Fruit fly (Drosophila melanogaster) whole organism, pupa: ENCODE data around the gene Mrm2.

ENCODE experiments used
- CG10348 ChIP-seq: fragments of 200-800 bp; sonication (Bioruptor generic); IDR thresholded peaks from 2 replicates; pipeline ENCODE4 v1.3.6; 2022; ENCODE audit warnings: missing biosample characterization, missing genetic modification characterization
- CG12605 ChIP-seq: fragments of 200-800 bp; sonication (Bioruptor generic); IDR thresholded peaks from 2 replicates; pipeline ENCODE4 v1.3.6; 2022; ENCODE audit warnings: missing biosample characterization, missing genetic modification characterization
- CG13204 ChIP-seq: fragments of 200-800 bp; sonication (Bioruptor generic); optimal IDR thresholded peaks from 2 replicates; lab custom pipeline; 2018; ENCODE audit warnings: missing biosample characterization, mild to moderate bottlenecking, missing genetic modification characterization, moderate library complexity
- CG14655 ChIP-seq: fragments of 200-800 bp; sonication (Bioruptor generic); optimal IDR thresholded peaks from 3 replicates; lab custom pipeline; 2017; ENCODE audit warnings: mild to moderate bottlenecking, missing biosample characterization, missing genetic modification reagents, missing genetic modification characterization
- CG15710 ChIP-seq: fragments of 200-800 bp; sonication (Bioruptor generic); optimal IDR thresholded peaks from 2 replicates; lab custom pipeline; 2018; ENCODE audit warnings: missing biosample characterization, mild to moderate bottlenecking, missing genetic modification characterization, moderate library complexity
- CG17806 ChIP-seq: fragments of 200-800 bp; sonication (Bioruptor generic); optimal IDR thresholded peaks from 2 replicates; lab custom pipeline; 2018; ENCODE audit warnings: missing biosample characterization, mild to moderate bottlenecking, missing genetic modification characterization, moderate library complexity
- CG32121 ChIP-seq: fragments of 200-800 bp; sonication (Bioruptor generic); IDR thresholded peaks from 2 replicates; pipeline ENCODE4 v1.3.6; 2022; ENCODE audit warnings: missing biosample characterization, missing genetic modification characterization
- CG34367 ChIP-seq: fragments of 200-800 bp; sonication (Bioruptor generic); optimal IDR thresholded peaks from 2 replicates; lab custom pipeline; 2018; ENCODE audit warnings: missing biosample characterization, mild to moderate bottlenecking, missing genetic modification characterization
- CG4496 ChIP-seq: fragments of 200-800 bp; sonication (Bioruptor generic); IDR thresholded peaks from 3 replicates; pipeline ENCODE4 v1.3.6; 2022; ENCODE audit warnings: missing biosample characterization, missing genetic modification characterization
- CG8159 ChIP-seq: fragments of 200-800 bp; sonication (Bioruptor generic); optimal IDR thresholded peaks from 3 replicates; lab custom pipeline; 2018; ENCODE audit warnings: missing biosample characterization, mild to moderate bottlenecking, missing genetic modification characterization, moderate library complexity
- CG8301 ChIP-seq: fragments of 200-800 bp; sonication (Bioruptor generic); optimal IDR thresholded peaks from 2 replicates; lab custom pipeline; 2018; ENCODE audit warnings: missing biosample characterization, mild to moderate bottlenecking, missing genetic modification characterization
- CG9948 ChIP-seq: fragments of 200-800 bp; sonication (Bioruptor generic); optimal IDR thresholded peaks from 2 replicates; lab custom pipeline; 2018; ENCODE audit warnings: missing biosample characterization, mild to moderate bottlenecking, missing genetic modification characterization, moderate library complexity
- D1 ChIP-seq: fragments of 200-800 bp; sonication (Bioruptor generic); optimal IDR thresholded peaks from 2 replicates; lab custom pipeline; 2018; ENCODE audit warnings: missing biosample characterization, mild to moderate bottlenecking, missing genetic modification characterization, moderate library complexity
- EcR ChIP-seq: fragments of 200-800 bp; sonication (Bioruptor generic); optimal IDR thresholded peaks from 3 replicates; lab custom pipeline; 2019; ENCODE audit warnings: missing biosample characterization, missing genetic modification characterization, mild to moderate bottlenecking, moderate library complexity, missing genetic modification reagents
- Ets98B ChIP-seq: fragments of 200-800 bp; sonication (Bioruptor generic); IDR thresholded peaks from 2 replicates; pipeline ENCODE4 v1.3.6; 2022; ENCODE audit warnings: missing biosample characterization, missing genetic modification characterization
- Pif1A ChIP-seq: fragments of 200-800 bp; sonication (Bioruptor generic); optimal IDR thresholded peaks from 3 replicates; lab custom pipeline; 2016; ENCODE audit warnings: missing biosample characterization, missing genetic modification characterization
- Pif1B ChIP-seq: fragments of 200-800 bp; sonication (Bioruptor generic); optimal IDR thresholded peaks from 3 replicates; lab custom pipeline; 2016; ENCODE audit warnings: missing biosample characterization, missing genetic modification characterization
- Snoo ChIP-seq: fragments of 200-800 bp; sonication (Bioruptor generic); optimal IDR thresholded peaks from 3 replicates; lab custom pipeline; 2017; ENCODE audit warnings: missing biosample characterization, mild to moderate bottlenecking, missing genetic modification characterization, inconsistent platforms
- fd96Ca ChIP-seq: fragments of 200-800 bp; sonication (Bioruptor generic); IDR thresholded peaks from 3 replicates; pipeline ENCODE4 v1.3.6; 2022; ENCODE audit warnings: missing biosample characterization, missing genetic modification characterization
- gl ChIP-seq: fragments of 200-800 bp; sonication (Bioruptor generic); optimal IDR thresholded peaks from 2 replicates; lab custom pipeline; 2018; ENCODE audit warnings: missing biosample characterization, mild to moderate bottlenecking, missing genetic modification characterization
- rn ChIP-seq: fragments of 200-800 bp; sonication (Bioruptor generic); IDR thresholded peaks from 2 replicates; pipeline ENCODE4 v1.3.6; 2022; ENCODE audit warnings: missing biosample characterization, missing genetic modification characterization

Gene Mrm2

dm6 chr3R:19905932-19906439, 44.6 kb downstream of the Mrm2 start:
- TF ChIP-seq CG8159 (tag; lab: Kevin White, UChicago) (peak; percentile 84), CG15710 (tag; lab: Kevin White, UChicago) (peak; percentile 85), CG34367 (tag; lab: Kevin White, UChicago) (peak; percentile 82), CG17806 (tag; lab: Kevin White, UChicago) (peak; percentile 78), CG9948 (tag; lab: Kevin White, UChicago) (peak; percentile 78), CG10348 (no peak; the same call in 1 of the 2 replicates), fd96Ca (GFP tag; lab: Robert Waterston, UW) (peak; percentile 92), D1 (tag; lab: Kevin White, UChicago) (no peak), CG12605 (GFP tag; lab: Robert Waterston, UW) (peak; percentile 77), EcR (peak; percentile 49), rn (GFP tag; lab: Robert Waterston, UW) (no peak; the same call in 1 of the 2 replicates), CG8301 (tag; lab: Kevin White, UChicago) (peak; percentile 78), Ets98B (GFP tag; lab: Robert Waterston, UW) (peak; percentile 83), CG4496 (peak; percentile 94), gl (peak; percentile 74), CG32121 (GFP tag; lab: Robert Waterston, UW) (peak; percentile 91), Pif1A (GFP tag; lab: Kevin White, UChicago) (peak; percentile 83), CG13204 (GFP tag; lab: Kevin White, UChicago) (peak; percentile 57), CG14655 (peak; percentile 83), Pif1B (GFP tag; lab: Kevin White, UChicago) (peak; percentile 69), Snoo (tag; lab: Kevin White, UChicago) (peak; percentile 87)

dm6 chr3R:19908863-19909343, 47.5 kb downstream of the Mrm2 start:
- TF ChIP-seq CG32121 (GFP tag; lab: Robert Waterston, UW) (peak; percentile 68; the same call in 1 of the 2 replicates), CG4496 (peak; percentile 89), CG9948 (tag; lab: Kevin White, UChicago) (peak; percentile 68), CG13204 (GFP tag; lab: Kevin White, UChicago) (peak; percentile 10), gl (no peak), Pif1A (GFP tag; lab: Kevin White, UChicago) (peak; percentile 83), CG17806 (tag; lab: Kevin White, UChicago) (peak; percentile 76), CG10348 (peak; percentile 49; the same call in 1 of the 2 replicates), CG15710 (tag; lab: Kevin White, UChicago) (peak; percentile 75), CG12605 (GFP tag; lab: Robert Waterston, UW) (peak; percentile 77), Pif1B (GFP tag; lab: Kevin White, UChicago) (peak; percentile 85), CG34367 (tag; lab: Kevin White, UChicago) (peak; percentile 69), Ets98B (GFP tag; lab: Robert Waterston, UW) (peak; percentile 90), CG8301 (tag; lab: Kevin White, UChicago) (peak; percentile 75), D1 (tag; lab: Kevin White, UChicago) (no peak), EcR (no peak), rn (GFP tag; lab: Robert Waterston, UW) (peak; percentile 52), CG8159 (tag; lab: Kevin White, UChicago) (peak; percentile 81), CG14655 (peak; percentile 81), Snoo (tag; lab: Kevin White, UChicago) (peak; percentile 82), fd96Ca (GFP tag; lab: Robert Waterston, UW) (peak; percentile 90)
- TF ChIP-seq, all 21 proteins: peak for 18

dm6 chr3R:19909541-19910182, 48.3 kb downstream of the Mrm2 start:
- no peak for TF ChIP-seq CG17806 (tag; lab: Kevin White, UChicago)
- TF ChIP-seq Pif1A (GFP tag; lab: Kevin White, UChicago): no peak
- TF ChIP-seq gl: no peak
- no peak for TF ChIP-seq D1 (tag; lab: Kevin White, UChicago)
- TF ChIP-seq EcR: no peak
- TF ChIP-seq, all 21 proteins: peak for 0

dm6 chr3R:19910302-19911029, 49.1 kb downstream of the Mrm2 start:
- TF ChIP-seq CG10348 (no peak), CG32121 (GFP tag; lab: Robert Waterston, UW) (no peak), CG15710 (tag; lab: Kevin White, UChicago) (no peak), D1 (tag; lab: Kevin White, UChicago) (no peak), CG9948 (tag; lab: Kevin White, UChicago) (no peak), CG4496 (no peak), CG8301 (tag; lab: Kevin White, UChicago) (peak; percentile 2), Pif1A (GFP tag; lab: Kevin White, UChicago) (peak; percentile 45), Snoo (tag; lab: Kevin White, UChicago) (no peak), CG34367 (tag; lab: Kevin White, UChicago) (no peak), EcR (peak; percentile 52), CG17806 (tag; lab: Kevin White, UChicago) (no peak), fd96Ca (GFP tag; lab: Robert Waterston, UW) (no peak), Ets98B (GFP tag; lab: Robert Waterston, UW) (no peak), Pif1B (GFP tag; lab: Kevin White, UChicago) (peak; percentile 40), CG8159 (tag; lab: Kevin White, UChicago) (no peak), CG13204 (GFP tag; lab: Kevin White, UChicago) (no peak), CG12605 (GFP tag; lab: Robert Waterston, UW) (no peak), rn (GFP tag; lab: Robert Waterston, UW) (no peak), CG14655 (peak; percentile 45), gl (peak; percentile 36)
- TF ChIP-seq, all 21 proteins: peak for 6
